Fruit fly (Drosophila melanogaster) whole organism, pupa: ENCODE data around the gene CG15725.

Source experiments
- CG10348 ChIP-seq: fragments of 200-800 bp; sonication (Bioruptor generic); IDR thresholded peaks from 2 replicates; pipeline ENCODE4 v1.3.6; 2022; ENCODE audit warnings: missing biosample characterization, missing genetic modification characterization
- CG13204 ChIP-seq: fragments of 200-800 bp; sonication (Bioruptor generic); optimal IDR thresholded peaks from 2 replicates; lab custom pipeline; 2018; ENCODE audit warnings: missing biosample characterization, mild to moderate bottlenecking, missing genetic modification characterization, moderate library complexity
- CG14655 ChIP-seq: fragments of 200-800 bp; sonication (Bioruptor generic); optimal IDR thresholded peaks from 3 replicates; lab custom pipeline; 2017; ENCODE audit warnings: mild to moderate bottlenecking, missing biosample characterization, missing genetic modification reagents, missing genetic modification characterization
- CG15710 ChIP-seq: fragments of 200-800 bp; sonication (Bioruptor generic); optimal IDR thresholded peaks from 2 replicates; lab custom pipeline; 2018; ENCODE audit warnings: missing biosample characterization, mild to moderate bottlenecking, missing genetic modification characterization, moderate library complexity
- CG17806 ChIP-seq: fragments of 200-800 bp; sonication (Bioruptor generic); optimal IDR thresholded peaks from 2 replicates; lab custom pipeline; 2018; ENCODE audit warnings: missing biosample characterization, mild to moderate bottlenecking, missing genetic modification characterization, moderate library complexity
- CG32121 ChIP-seq: fragments of 200-800 bp; sonication (Bioruptor generic); IDR thresholded peaks from 2 replicates; pipeline ENCODE4 v1.3.6; 2022; ENCODE audit warnings: missing biosample characterization, missing genetic modification characterization
- CG34367 ChIP-seq: fragments of 200-800 bp; sonication (Bioruptor generic); optimal IDR thresholded peaks from 2 replicates; lab custom pipeline; 2018; ENCODE audit warnings: missing biosample characterization, mild to moderate bottlenecking, missing genetic modification characterization
- CG9948 ChIP-seq: fragments of 200-800 bp; sonication (Bioruptor generic); optimal IDR thresholded peaks from 2 replicates; lab custom pipeline; 2018; ENCODE audit warnings: missing biosample characterization, mild to moderate bottlenecking, missing genetic modification characterization, moderate library complexity
- D1 ChIP-seq: fragments of 200-800 bp; sonication (Bioruptor generic); optimal IDR thresholded peaks from 2 replicates; lab custom pipeline; 2018; ENCODE audit warnings: missing biosample characterization, mild to moderate bottlenecking, missing genetic modification characterization, moderate library complexity
- EcR ChIP-seq: fragments of 200-800 bp; sonication (Bioruptor generic); optimal IDR thresholded peaks from 3 replicates; lab custom pipeline; 2019; ENCODE audit warnings: missing biosample characterization, missing genetic modification characterization, mild to moderate bottlenecking, moderate library complexity, missing genetic modification reagents
- Ets98B ChIP-seq: fragments of 200-800 bp; sonication (Bioruptor generic); IDR thresholded peaks from 2 replicates; pipeline ENCODE4 v1.3.6; 2022; ENCODE audit warnings: missing biosample characterization, missing genetic modification characterization
- Pif1B ChIP-seq: fragments of 200-800 bp; sonication (Bioruptor generic); optimal IDR thresholded peaks from 3 replicates; lab custom pipeline; 2016; ENCODE audit warnings: missing biosample characterization, missing genetic modification characterization
- fd96Ca ChIP-seq: fragments of 200-800 bp; sonication (Bioruptor generic); IDR thresholded peaks from 3 replicates; pipeline ENCODE4 v1.3.6; 2022; ENCODE audit warnings: missing biosample characterization, missing genetic modification characterization
- gl ChIP-seq: fragments of 200-800 bp; sonication (Bioruptor generic); optimal IDR thresholded peaks from 2 replicates; lab custom pipeline; 2018; ENCODE audit warnings: missing biosample characterization, mild to moderate bottlenecking, missing genetic modification characterization

DNA sequence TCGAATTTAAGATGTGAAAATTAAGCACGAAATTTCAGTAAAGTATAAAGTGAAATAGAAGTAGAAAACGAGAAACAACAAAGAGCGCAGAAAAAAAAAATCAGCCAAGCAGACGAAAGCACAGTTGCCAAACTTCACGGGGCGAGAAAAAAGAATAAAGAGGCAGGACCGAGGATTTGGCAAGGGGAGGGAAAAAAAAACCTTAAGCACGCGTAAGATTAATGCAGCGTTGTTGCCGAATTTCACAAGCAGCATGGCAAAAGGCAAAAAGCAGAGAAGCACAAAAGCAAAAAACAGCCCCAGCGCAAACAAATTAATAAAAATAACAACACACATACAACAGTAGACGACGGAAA, 28.7 kb downstream of the CG15725 start:
- no peak for TF ChIP-seq CG10348 (GFP tag; lab: Robert Waterston, UW)
- TF ChIP-seq fd96Ca (GFP tag; lab: Robert Waterston, UW) = peak; percentile 90
- TF ChIP-seq D1 (tag; lab: Kevin White, UChicago) = no peak
- TF ChIP-seq CG32121 = no peak
- TF ChIP-seq gl (tag; lab: Kevin White, UChicago) = no peak
- no peak for TF ChIP-seq CG14655 (GFP tag; lab: Kevin White, UChicago)
- no peak for TF ChIP-seq EcR (GFP tag; lab: Kevin White, UChicago)
- TF ChIP-seq CG15710 = no peak
- no peak for TF ChIP-seq CG9948 (tag; lab: Kevin White, UChicago)
- TF ChIP-seq CG17806 (tag; lab: Kevin White, UChicago) = no peak
- TF ChIP-seq Ets98B (GFP tag; lab: Robert Waterston, UW) = no peak; the same call in 1 of the 2 replicates
- no peak for TF ChIP-seq CG13204 (GFP tag; lab: Kevin White, UChicago)
- peak; percentile 40 for TF ChIP-seq Pif1B (GFP tag; lab: Kevin White, UChicago)
- no peak for TF ChIP-seq CG34367
